Worm (Caenorhabditis elegans): ENCODE measurements around the gene Y38C1BA.4.

DNA sequence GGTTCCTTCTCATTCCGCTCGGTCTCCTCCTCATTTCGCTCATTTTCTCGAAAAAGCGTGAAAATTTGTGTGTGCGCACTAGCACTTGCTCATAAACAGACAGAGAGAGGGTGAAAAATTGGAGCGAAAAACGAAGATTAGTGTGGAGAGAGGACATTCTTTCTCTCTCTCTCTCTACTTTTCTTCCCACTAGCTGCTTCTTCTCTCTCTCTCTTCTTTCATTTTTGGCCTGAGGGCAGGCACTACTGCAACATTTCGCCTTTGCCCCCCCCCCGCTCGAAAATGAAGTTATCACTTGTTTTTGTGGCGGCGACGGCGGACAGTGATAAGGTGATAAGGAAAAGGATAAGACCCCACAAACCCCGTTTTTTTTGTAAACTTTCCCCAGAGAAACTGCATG is 23.4 kb downstream of the Y38C1BA.4 start:
- TF ChIP-seq W03F9.2 (tag; optimal IDR thresholded peaks at IDR 0.05) (no peak), him-1 (tag; optimal IDR thresholded peaks at IDR 0.05) (peak; percentile 48), dao-5 (tag; optimal IDR thresholded peaks at IDR 0.05) (no peak)
